Worm (Caenorhabditis elegans): ENCODE data around the gene ubc-7.

DNA sequence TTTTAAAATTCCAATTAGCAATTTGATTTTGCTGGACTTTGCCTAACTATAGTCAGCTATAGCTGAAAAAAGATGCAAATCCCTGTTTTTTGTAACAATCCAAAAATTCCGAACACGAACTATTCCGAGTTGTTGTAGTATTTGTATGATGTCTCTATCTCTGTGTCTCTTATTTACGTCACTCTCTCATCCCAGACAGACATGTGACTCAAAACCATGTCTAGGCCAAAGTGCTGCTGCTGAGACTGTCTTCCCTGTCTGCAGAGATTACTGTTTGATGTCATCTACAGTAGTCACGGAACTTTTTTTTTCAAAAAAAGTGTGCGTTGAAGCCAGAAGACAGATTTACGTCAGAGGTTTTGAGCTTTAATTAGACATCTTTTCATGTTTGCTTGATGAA lies 35.3 kb upstream of the ubc-7 start:
- TF ChIP-seq T20F7.1 (GFP tag; optimal IDR thresholded peaks at IDR 0.05) (no peak), nhr-237 (tag; optimal IDR thresholded peaks at IDR 0.05) (no peak), Y105C5A.15 (GFP tag; IDR thresholded peaks at IDR 0.05) (no peak), F10B5.3 (tag; optimal IDR thresholded peaks at IDR 0.05) (no peak), ceh-62 (tag; optimal IDR thresholded peaks at IDR 0.05) (no peak), lin-1 (GFP tag; IDR thresholded peaks at IDR 0.05) (no peak), ztf-11 (tag; optimal IDR thresholded peaks at IDR 0.05) (no peak), unc-39 (tag; optimal IDR thresholded peaks at IDR 0.05) (no peak), ama-1 (optimal IDR thresholded peaks at IDR 0.05) (no peak), nhr-76 (tag; optimal IDR thresholded peaks at IDR 0.05) (no peak), fkh-10 (GFP tag; optimal IDR thresholded peaks at IDR 0.05) (no peak), fos-1 (tag; optimal IDR thresholded peaks at IDR 0.05) (no peak)
